Worm (Caenorhabditis elegans): ENCODE results near the gene rexd-1.
A peak's percentile ranks its signal among the peaks of the same experiment; 100 is the strongest.

rexd-1 gene

DNA sequence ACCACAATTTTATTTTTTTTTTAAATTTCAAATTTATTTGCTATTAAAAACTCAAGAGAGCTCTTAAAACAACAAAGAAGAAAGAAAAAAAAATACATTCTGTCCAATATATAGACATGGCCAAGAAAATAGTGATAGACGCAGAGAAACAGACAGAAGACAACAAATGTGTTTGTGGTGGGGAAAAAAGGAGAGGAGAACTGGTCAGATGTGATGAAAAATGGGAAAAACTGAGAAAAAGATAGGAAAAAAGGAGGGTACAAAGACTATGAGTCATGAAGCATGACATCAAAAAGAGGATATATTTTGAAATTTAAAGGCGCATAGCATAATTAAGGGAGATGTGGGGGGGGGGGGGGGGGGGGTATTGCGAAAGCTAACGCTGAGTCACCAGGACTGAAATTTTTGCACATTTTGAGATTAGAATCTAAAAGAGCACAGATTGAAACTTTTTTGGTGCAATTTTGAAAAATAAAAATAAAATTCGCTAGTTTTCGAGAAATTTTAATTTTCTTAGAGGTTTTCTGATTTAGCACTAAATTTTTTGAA, 15.2 kb upstream of the rexd-1 start (continued):
- TF ChIP-seq fkh-4 (tag; optimal IDR thresholded peaks at IDR 0.05; ENCODE audit: borderline replicate concordance) (no peak), nhr-20 (tag; optimal IDR thresholded peaks at IDR 0.05) (peak; percentile 3), dsc-1 (tag; optimal IDR thresholded peaks at IDR 0.05) (peak; percentile 14), pqm-1 (tag; optimal IDR thresholded peaks at IDR 0.05) (no peak), efl-1 (optimal IDR thresholded peaks at IDR 0.05) (peak; percentile 30 to 46), efl-1 (GFP tag; optimal IDR thresholded peaks at IDR 0.05 in 1 of 2) (peak in 1 of 2 experiments; percentile 2), ces-1 (GFP tag; optimal IDR thresholded peaks at IDR 0.05) (no peak)

DNA sequence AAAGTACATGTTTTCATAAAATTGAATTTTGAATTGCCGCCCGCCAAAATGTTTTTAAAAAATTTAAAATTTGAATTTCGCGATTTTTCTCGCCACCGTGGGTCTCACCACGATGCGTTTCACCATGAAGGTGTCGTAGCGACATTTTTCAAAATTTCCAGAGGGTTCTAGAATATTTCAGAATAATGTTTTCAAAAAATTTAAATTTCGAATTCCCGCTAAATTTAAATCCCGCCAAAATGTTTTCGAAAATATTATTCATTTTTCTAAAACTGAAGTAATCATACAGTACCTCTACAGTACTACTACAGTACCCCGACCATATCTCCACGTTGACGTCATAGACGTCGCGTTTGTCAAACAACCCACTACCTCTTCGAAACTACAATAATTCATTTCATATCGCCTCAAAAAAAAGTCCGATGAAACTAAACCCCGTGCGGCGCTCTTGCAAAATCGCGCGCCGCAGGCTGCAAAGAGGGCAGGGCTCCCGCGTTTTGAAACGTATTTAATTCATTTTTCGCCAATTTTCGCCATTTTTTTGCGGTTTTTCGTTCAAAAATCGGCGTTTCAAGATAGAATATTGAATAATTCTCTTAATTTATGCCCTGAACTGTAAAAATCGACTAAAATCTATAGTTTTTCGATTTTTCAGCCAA, 9.9 kb upstream of the rexd-1 start, which contains the start of the genes pvf-1 and Y39A3CL.7:
Gene pvf-1 (minus strand): TSS at position 51 of the 659 bp plus-strand sequence.
Gene Y39A3CL.7 (plus strand): TSS at position 656 of the 659 bp plus-strand sequence.
- TF ChIP-seq lin-39 (tag; optimal IDR thresholded peaks at IDR 0.05) (no peak), nhr-47 (tag; optimal IDR thresholded peaks at IDR 0.05) (no peak), tbx-2 (tag; optimal IDR thresholded peaks at IDR 0.05) (peak; percentile 34), swsn-7 (tag; optimal IDR thresholded peaks at IDR 0.05) (peak; percentile 57), efl-3 (GFP tag; optimal IDR thresholded peaks at IDR 0.05) (no peak), vab-15 (tag; optimal IDR thresholded peaks at IDR 0.05) (no peak), lsy-2 (tag; optimal IDR thresholded peaks at IDR 0.05) (peak; percentile 49 to 60), C16A3.4 (tag; optimal IDR thresholded peaks at IDR 0.05) (no peak), irx-1 (tag; optimal IDR thresholded peaks at IDR 0.05) (no peak), lin-15B (tag; optimal IDR thresholded peaks at IDR 0.05) (no peak), ces-1 (GFP tag; optimal IDR thresholded peaks at IDR 0.05) (no peak), nhr-12 (tag; optimal IDR thresholded peaks at IDR 0.05) (no peak), dpl-1 (GFP tag; optimal IDR thresholded peaks at IDR 0.05) (peak in 2 of 3 experiments; percentile 42 to 43), snu-23 (GFP tag; optimal IDR thresholded peaks at IDR 0.05) (peak; percentile 62), fos-1 (tag; optimal IDR thresholded peaks at IDR 0.05) (no peak), lin-14 (GFP tag; optimal IDR thresholded peaks at IDR 0.05) (no peak), ztf-11 (tag; optimal IDR thresholded peaks at IDR 0.05) (no peak), jun-1 (tag; optimal IDR thresholded peaks at IDR 0.05) (no peak), rnt-1 (tag; optimal IDR thresholded peaks at IDR 0.05) (no peak), dsc-1 (tag; optimal IDR thresholded peaks at IDR 0.05) (peak; percentile 35), zag-1 (tag; optimal IDR thresholded peaks at IDR 0.05) (no peak), pag-3 (tag; optimal IDR thresholded peaks at IDR 0.05; ENCODE audit: borderline replicate concordance, insufficient read depth) (no peak), xbp-1 (tag; optimal IDR thresholded peaks at IDR 0.05) (peak; percentile 53), skn-1 (tag; optimal IDR thresholded peaks at IDR 0.05) (peak; percentile 23), nhr-28 (tag; optimal IDR thresholded peaks at IDR 0.05) (no peak), mab-9 (GFP tag; IDR thresholded peaks at IDR 0.05) (no peak), nhr-11 (tag; optimal IDR thresholded peaks at IDR 0.05) (no peak), Y116A8C.19 (tag; optimal IDR thresholded peaks at IDR 0.05; ENCODE audit: borderline replicate concordance) (no peak), egl-27 (tag; optimal IDR thresholded peaks at IDR 0.05) (no peak), fkh-4 (tag; optimal IDR thresholded peaks at IDR 0.05; ENCODE audit: borderline replicate concordance) (no peak), nhr-20 (tag; optimal IDR thresholded peaks at IDR 0.05) (peak; percentile 34), unc-86 (tag; optimal IDR thresholded peaks at IDR 0.05) (peak; percentile 25), elt-2 (tag; optimal IDR thresholded peaks at IDR 0.05) (no peak), alr-1 (tag; optimal IDR thresholded peaks at IDR 0.05; ENCODE audit: borderline replicate concordance) (no peak), nhr-84 (tag; optimal IDR thresholded peaks at IDR 0.05) (no peak), nhr-85 (tag) (peak; percentile 72), ets-5 (GFP tag; IDR thresholded peaks at IDR 0.05) (no peak), egl-13 (tag; optimal IDR thresholded peaks at IDR 0.05) (no peak), unc-62 (GFP tag; optimal IDR thresholded peaks at IDR 0.05) (no peak), C04F5.9 (tag; optimal IDR thresholded peaks at IDR 0.05) (no peak), mdl-1 (tag; optimal IDR thresholded peaks at IDR 0.05) (peak in 1 of 2 experiments; percentile 19), isw-1 (GFP tag; IDR thresholded peaks at IDR 0.05) (no peak), sptf-1 (tag; optimal IDR thresholded peaks at IDR 0.05) (no peak), mep-1 (tag; optimal IDR thresholded peaks at IDR 0.05) (peak; percentile 33), ceh-82 (tag; optimal IDR thresholded peaks at IDR 0.05) (peak in 2 of 3 experiments; percentile 18 to 26), F16B12.6 (tag; optimal IDR thresholded peaks at IDR 0.05) (no peak)

Measured in whole organism, L1 larva.